Worm (Caenorhabditis elegans) whole organism, L1 larva: Measurements from ENCODE around the gene C08B6.14.

Experiments
- C04F5.9 ChIP-seq: sonication (generic microtip); optimal IDR thresholded peaks from 2 replicates; lab custom pipeline; 2016; ENCODE audit warnings: missing genetic modification characterization, missing compliant biosample characterization
- C16A3.4 ChIP-seq: fragments of 150-350 bp; optimal IDR thresholded peaks from 2 replicates; lab custom pipeline; 2014; ENCODE audit warnings: missing biosample characterization, missing genetic modification characterization
- C34B4.2 ChIP-seq: sonication (generic microtip); optimal IDR thresholded peaks from 2 replicates; lab custom pipeline; 2017; ENCODE audit warnings: mild to moderate bottlenecking, missing genetic modification characterization, missing compliant biosample characterization
- F16B12.6 ChIP-seq: fragments of 150-350 bp; optimal IDR thresholded peaks from 2 replicates; lab custom pipeline; 2014; ENCODE audit warnings: missing biosample characterization, missing genetic modification characterization
- alr-1 ChIP-seq: fragments of 200-800 bp; sonication (Bioruptor generic); optimal IDR thresholded peaks from 2 replicates; lab custom pipeline; 2018; ENCODE audit warnings: borderline replicate concordance, mild to moderate bottlenecking, missing genetic modification characterization, missing compliant biosample characterization
- aly-2 ChIP-seq: fragments of 150-350 bp; optimal IDR thresholded peaks from 2 replicates; lab custom pipeline; 2014; ENCODE audit warnings: missing biosample characterization, missing genetic modification characterization
- ceh-63 ChIP-seq: fragments of 200-800 bp; sonication (Bioruptor generic); optimal IDR thresholded peaks from 2 replicates; lab custom pipeline; 2018; ENCODE audit warnings: mild to moderate bottlenecking, missing genetic modification characterization, missing compliant biosample characterization
- ceh-8 ChIP-seq: fragments of 200-800 bp; sonication (Bioruptor generic); optimal IDR thresholded peaks from 2 replicates; lab custom pipeline; 2018; ENCODE audit warnings: mild to moderate bottlenecking, missing genetic modification characterization, moderate library complexity, missing compliant biosample characterization
- ceh-82 ChIP-seq, 3 experiments: fragments of 150-350 bp in 1 of 3; sonication (generic microtip) in 2 of 3; optimal IDR thresholded peaks; 2 replicates each; lab custom pipeline; 2014 to 2017; ENCODE audit warnings: missing biosample characterization in 3 of 3, missing genetic modification characterization in 3 of 3
- ceh-88 ChIP-seq: fragments of 200-800 bp; sonication (Bioruptor generic); IDR thresholded peaks from 2 replicates; pipeline ENCODE4 v1.3.6; 2022; ENCODE audit warnings: missing genetic modification characterization, missing compliant biosample characterization
- ceh-90 ChIP-seq: sonication (generic microtip); optimal IDR thresholded peaks from 2 replicates; lab custom pipeline; 2016; ENCODE audit warnings: missing genetic modification characterization, missing compliant biosample characterization
- ces-1 ChIP-seq: fragments of 150-350 bp; optimal IDR thresholded peaks from 2 replicates; lab custom pipeline; 2014; ENCODE audit warnings: missing biosample characterization, missing genetic modification reagents, missing genetic modification characterization
- dsc-1 ChIP-seq: sonication (generic microtip); optimal IDR thresholded peaks from 2 replicates; lab custom pipeline; 2016; ENCODE audit warnings: mild to moderate bottlenecking, missing genetic modification characterization, missing compliant biosample characterization
- efl-1 ChIP-seq, 4 experiments: fragments of 150-350 bp; optimal IDR thresholded peaks in 3 of 4; peaks in 1 of 4; 1 replicate in 1 of 4; 2 replicates in 3 of 4; lab custom pipeline; 2014; ENCODE audit warnings: missing biosample characterization in 2 of 4, missing genetic modification characterization in 2 of 4, missing genetic modification reagents in 2 of 4
- efl-3 ChIP-seq: fragments of 200-800 bp; sonication (Bioruptor generic); optimal IDR thresholded peaks from 2 replicates; lab custom pipeline; 2018; ENCODE audit warnings: mild to moderate bottlenecking, missing genetic modification characterization, missing compliant biosample characterization
- egl-13 ChIP-seq: sonication (generic microtip); optimal IDR thresholded peaks from 2 replicates; lab custom pipeline; 2016; ENCODE audit warnings: missing genotype, missing genetic modification reagents, missing genetic modification characterization, missing compliant biosample characterization
- egl-27 ChIP-seq, 2 experiments: fragments of 150-350 bp in 1 of 2; sonication (generic microtip); optimal IDR thresholded peaks; 3 replicates each; lab custom pipeline; 2017 to 2018; ENCODE audit warnings: missing biosample characterization in 2 of 2, missing genetic modification characterization in 2 of 2, missing genetic modification reagents in 2 of 2
- elt-3 ChIP-seq, 6 experiments: fragments of 150-350 bp in 1 of 6; sonication (generic microtip); optimal IDR thresholded peaks; 2 replicates each; lab custom pipeline; 2017 to 2018; ENCODE audit warnings: missing biosample characterization in 6 of 6, missing genetic modification characterization in 6 of 6, inconsistent platforms in 1 of 6
- ets-5 ChIP-seq: fragments of 200-800 bp; sonication (Bioruptor generic); IDR thresholded peaks from 2 replicates; pipeline ENCODE4 v1.3.6; 2022; ENCODE audit warnings: missing genetic modification characterization, missing compliant biosample characterization
- fkh-4 ChIP-seq: sonication (generic microtip); optimal IDR thresholded peaks from 2 replicates; lab custom pipeline; 2016; ENCODE audit warnings: missing compliant biosample characterization, missing genetic modification characterization, borderline replicate concordance
- fkh-8 ChIP-seq: sonication (generic microtip); optimal IDR thresholded peaks from 2 replicates; lab custom pipeline; 2016; ENCODE audit warnings: mild to moderate bottlenecking, missing genetic modification characterization, missing compliant biosample characterization
- fos-1 ChIP-seq: fragments of 150-350 bp; optimal IDR thresholded peaks from 2 replicates; lab custom pipeline; 2014; ENCODE audit warnings: missing biosample characterization, missing genetic modification characterization
- grh-1 ChIP-seq: fragments of 200-800 bp; sonication (Bioruptor generic); IDR thresholded peaks from 2 replicates; pipeline ENCODE4 v1.3.6; 2022; ENCODE audit warnings: missing genetic modification reagents, missing genetic modification characterization, missing compliant biosample characterization
- irx-1 ChIP-seq: sonication (generic microtip); optimal IDR thresholded peaks from 2 replicates; lab custom pipeline; 2016; ENCODE audit warnings: missing genetic modification characterization, missing compliant biosample characterization
- lin-13 ChIP-seq: fragments of 150-350 bp; optimal IDR thresholded peaks from 2 replicates; lab custom pipeline; 2014; ENCODE audit warnings: missing biosample characterization, missing genetic modification reagents, missing genetic modification characterization
- lin-15B ChIP-seq: fragments of 150-350 bp; sonication (generic microtip); optimal IDR thresholded peaks from 3 replicates; lab custom pipeline; 2014; ENCODE audit warnings: missing biosample characterization, missing genetic modification characterization
- lin-39 ChIP-seq: fragments of 150-350 bp; optimal IDR thresholded peaks from 2 replicates; lab custom pipeline; 2014; ENCODE audit warnings: missing biosample characterization, missing genetic modification reagents, missing genetic modification characterization
- lir-3 ChIP-seq: sonication (generic microtip); optimal IDR thresholded peaks from 2 replicates; lab custom pipeline; 2016; ENCODE audit warnings: mild to moderate bottlenecking, missing genetic modification characterization, moderate library complexity, missing compliant biosample characterization; ENCODE audit not compliant: poor library complexity
- mdl-1 ChIP-seq, 2 experiments: fragments of 150-350 bp; optimal IDR thresholded peaks; 2 replicates each; lab custom pipeline; 2014 to 2017; ENCODE audit warnings: missing biosample characterization in 2 of 2, missing genetic modification characterization in 2 of 2, inconsistent platforms in 1 of 2
- mef-2 ChIP-seq: fragments of 150-350 bp; optimal IDR thresholded peaks from 2 replicates; lab custom pipeline; 2014; ENCODE audit warnings: missing biosample characterization, missing genetic modification characterization
- nhr-11 ChIP-seq: fragments of 150-350 bp; optimal IDR thresholded peaks from 2 replicates; lab custom pipeline; 2014; ENCODE audit warnings: missing biosample characterization, missing genetic modification characterization
- nhr-12 ChIP-seq: sonication (generic microtip); optimal IDR thresholded peaks from 2 replicates; lab custom pipeline; 2017; ENCODE audit warnings: missing biosample characterization, missing genetic modification characterization
- nhr-19 ChIP-seq: fragments of 200-800 bp; sonication (Bioruptor generic); conservative IDR thresholded peaks from 2 replicates; pipeline ENCODE4 v1.3.6; 2022; ENCODE audit warnings: missing genetic modification characterization, missing compliant biosample characterization
- nhr-237 ChIP-seq: fragments of 150-350 bp; optimal IDR thresholded peaks from 2 replicates; lab custom pipeline; 2014; ENCODE audit warnings: missing biosample characterization, missing genetic modification characterization
- nhr-71 ChIP-seq: sonication (generic microtip); optimal IDR thresholded peaks from 2 replicates; lab custom pipeline; 2016; ENCODE audit warnings: mild to moderate bottlenecking, missing genetic modification characterization, moderate library complexity, missing compliant biosample characterization
- nhr-77 ChIP-seq: fragments of 150-350 bp; optimal IDR thresholded peaks from 2 replicates; lab custom pipeline; 2014; ENCODE audit warnings: missing biosample characterization, missing genetic modification characterization
- nhr-85 ChIP-seq: sonication (generic microtip); peaks from one replicate; lab custom pipeline; 2016; ENCODE audit warnings: missing genetic modification characterization, inconsistent platforms, missing compliant biosample characterization
- pqm-1 ChIP-seq: sonication (generic microtip); optimal IDR thresholded peaks from 3 replicates; lab custom pipeline; 2017; ENCODE audit warnings: missing biosample characterization, missing genetic modification characterization
- rnt-1 ChIP-seq: sonication (generic microtip); optimal IDR thresholded peaks from 2 replicates; lab custom pipeline; 2016; ENCODE audit warnings: mild to moderate bottlenecking, missing genetic modification characterization, moderate library complexity, missing compliant biosample characterization
- snu-23 ChIP-seq: sonication (generic microtip); optimal IDR thresholded peaks from 2 replicates; lab custom pipeline; 2016; ENCODE audit warnings: missing genetic modification characterization, missing compliant biosample characterization
- sptf-1 ChIP-seq: fragments of 150-350 bp; optimal IDR thresholded peaks from 2 replicates; lab custom pipeline; 2014; ENCODE audit warnings: missing biosample characterization, missing genetic modification characterization
- sup-37 ChIP-seq: fragments of 200-800 bp; sonication (Bioruptor generic); optimal IDR thresholded peaks from 2 replicates; lab custom pipeline; 2018; ENCODE audit warnings: mild to moderate bottlenecking, missing genetic modification characterization, missing compliant biosample characterization
- unc-130 ChIP-seq: fragments of 150-350 bp; optimal IDR thresholded peaks from 2 replicates; lab custom pipeline; 2017; ENCODE audit warnings: missing biosample characterization, missing genetic modification characterization, inconsistent platforms
- vab-15 ChIP-seq: sonication (generic microtip); optimal IDR thresholded peaks from 2 replicates; lab custom pipeline; 2017; ENCODE audit warnings: missing genotype, mild to moderate bottlenecking, missing genetic modification characterization, missing compliant biosample characterization
- xbp-1 ChIP-seq: sonication (generic microtip); optimal IDR thresholded peaks from 2 replicates; lab custom pipeline; 2016; ENCODE audit warnings: missing genetic modification characterization, missing compliant biosample characterization
- zag-1 ChIP-seq: fragments of 150-350 bp; optimal IDR thresholded peaks from 2 replicates; lab custom pipeline; 2014; ENCODE audit warnings: missing biosample characterization, missing genetic modification characterization
- zip-4 ChIP-seq: fragments of 200-800 bp; sonication (Bioruptor generic); optimal IDR thresholded peaks from 2 replicates; lab custom pipeline; 2018; ENCODE audit warnings: mild to moderate bottlenecking, missing genetic modification characterization, moderate library complexity, missing compliant biosample characterization
- ztf-11 ChIP-seq, 2 experiments: sonication (generic microtip); optimal IDR thresholded peaks; 2 replicates each; lab custom pipeline; 2016 to 2017; ENCODE audit warnings: missing genetic modification characterization in 2 of 2, missing biosample characterization in 1 of 2, missing compliant biosample characterization in 1 of 2
- ztf-4 ChIP-seq: fragments of 150-350 bp; optimal IDR thresholded peaks from 2 replicates; lab custom pipeline; 2014; ENCODE audit warnings: missing biosample characterization, missing genetic modification characterization

The C08B6.14 gene

ce11 chrV:10101916-10102315, at the start of gene C08B6.14:
C08B6.14 (minus strand) TSS chrV:10102016.
- TF ChIP-seq pqm-1 (tag; lab: Kevin White, UChicago) = no peak
- no peak for TF ChIP-seq zip-4 (GFP tag; lab: Kevin White, UChicago)
- TF ChIP-seq xbp-1 (tag; lab: Kevin White, UChicago) = no peak
- TF ChIP-seq F16B12.6 = no peak
- no peak for TF ChIP-seq elt-3 (tag; optimal IDR thresholded peaks at IDR 0.05; lab: Kevin White, UChicago)
- no peak for TF ChIP-seq lin-15B (tag; lab: Kevin White, UChicago)
- no peak for TF ChIP-seq ces-1
- no peak for TF ChIP-seq fos-1 (tag; lab: Kevin White, UChicago)
- TF ChIP-seq nhr-11 (tag; lab: Kevin White, UChicago) = no peak
- TF ChIP-seq mef-2 (tag; lab: Kevin White, UChicago) = no peak
- TF ChIP-seq ceh-63 (GFP tag; lab: Kevin White, UChicago) = no peak
- TF ChIP-seq ztf-4 (tag; lab: Kevin White, UChicago) = no peak
- no peak for TF ChIP-seq sup-37 (GFP tag; lab: Kevin White, UChicago)

- TF ChIP-seq zag-1 (tag; lab: Kevin White, UChicago) (no peak), fkh-8 (tag; lab: Kevin White, UChicago) (no peak), grh-1 (GFP tag; lab: Robert Waterston, UW) (no peak), C34B4.2 (no peak), ces-1 (no peak), ceh-88 (no peak), nhr-12 (tag; lab: Kevin White, UChicago) (no peak), fkh-4 (tag; lab: Kevin White, UChicago) (no peak), nhr-77 (tag; lab: Kevin White, UChicago) (no peak), C16A3.4 (no peak), aly-2 (no peak), lir-3 (tag; lab: Kevin White, UChicago) (no peak)
These were observed 47.9 kb upstream of the C08B6.14 start, which contains the start of gene srsx-27 for ce11 chrV:10149728-10150127. srsx-27 (plus strand) TSS chrV:10150028.

- TF ChIP-seq ceh-88 = no peak
- TF ChIP-seq nhr-85 (tag; lab: Kevin White, UChicago) = no peak
- peak; percentile 30 for TF ChIP-seq nhr-71 (tag; lab: Kevin White, UChicago)
- TF ChIP-seq ets-5 (GFP tag; lab: Robert Waterston, UW) = no peak
- TF ChIP-seq mdl-1 (tag; optimal IDR thresholded peaks at IDR 0.05; lab: Kevin White, UChicago) = no peak
- no peak for TF ChIP-seq irx-1
- no peak for TF ChIP-seq mef-2 (tag; lab: Kevin White, UChicago)
- no peak for TF ChIP-seq ceh-82 (tag; optimal IDR thresholded peaks at IDR 0.05; lab: Kevin White, UChicago)
- TF ChIP-seq C04F5.9 (tag; lab: Kevin White, UChicago) = no peak
- no peak for TF ChIP-seq snu-23
- TF ChIP-seq sptf-1 (tag; lab: Kevin White, UChicago) = no peak
- TF ChIP-seq vab-15 (tag; lab: Kevin White, UChicago) = no peak
- TF ChIP-seq pqm-1 (tag; lab: Kevin White, UChicago) = no peak
- no peak for TF ChIP-seq egl-27 (tag; optimal IDR thresholded peaks at IDR 0.05; lab: Kevin White, UChicago)
- TF ChIP-seq ztf-11 (tag; optimal IDR thresholded peaks at IDR 0.05; lab: Kevin White, UChicago) = no peak
- TF ChIP-seq dsc-1 (tag; lab: Kevin White, UChicago) = no peak
- no peak for TF ChIP-seq nhr-237
- TF ChIP-seq lin-13 (GFP tag; lab: Kevin White, UChicago) = no peak
- no peak for TF ChIP-seq nhr-12 (tag; lab: Kevin White, UChicago)
- TF ChIP-seq nhr-19 (GFP tag; lab: Robert Waterston, UW) = no peak
- no peak for TF ChIP-seq rnt-1
- no peak for TF ChIP-seq unc-130
- no peak for TF ChIP-seq lin-15B (tag; lab: Kevin White, UChicago)
- no peak for TF ChIP-seq lin-39 (tag; lab: Kevin White, UChicago)
- TF ChIP-seq fkh-4 (tag; lab: Kevin White, UChicago) = no peak
- TF ChIP-seq alr-1 (tag; lab: Kevin White, UChicago) = no peak
- peak; percentile 14 for TF ChIP-seq ceh-90 (tag; lab: Kevin White, UChicago)
- peak; percentile 51 for TF ChIP-seq ceh-8 (GFP tag; lab: Kevin White, UChicago)
- TF ChIP-seq fkh-8 (tag; lab: Kevin White, UChicago) = peak; percentile 56
- TF ChIP-seq egl-13 (tag; lab: Kevin White, UChicago) = no peak
- no peak for TF ChIP-seq efl-1 (optimal IDR thresholded peaks at IDR 0.05; lab: Kevin White, UChicago)
- no peak for TF ChIP-seq efl-1 (GFP tag; optimal IDR thresholded peaks at IDR 0.05 in 1 of 2; lab: Kevin White, UChicago)
- no peak for TF ChIP-seq C16A3.4
- no peak for TF ChIP-seq efl-3 (GFP tag; lab: Kevin White, UChicago)
These were observed 46.5 kb upstream of the C08B6.14 start, which contains the start of gene srsx-26 for ce11 chrV:10148352-10148751. srsx-26 (plus strand) TSS chrV:10148652.
